Worm (Caenorhabditis elegans) whole organism, L2 larva: ENCODE results near the gene F58B4.5.

Source experiments
- C34F6.9 ChIP-seq: fragments of 150-350 bp; optimal IDR thresholded peaks from 2 replicates; lab custom pipeline; 2014; ENCODE audit warnings: missing biosample characterization, missing genetic modification characterization
- F13H6.1 ChIP-seq: sonication (generic microtip); optimal IDR thresholded peaks from 2 replicates; lab custom pipeline; 2016; ENCODE audit warnings: missing genetic modification characterization, missing compliant biosample characterization
- R02D3.7 ChIP-seq: fragments of 150-350 bp; optimal IDR thresholded peaks from 2 replicates; lab custom pipeline; 2014; ENCODE audit warnings: missing biosample characterization, missing genetic modification characterization
- Y55F3AM.14 ChIP-seq: fragments of 200-800 bp; sonication (Bioruptor generic); optimal IDR thresholded peaks from 2 replicates; lab custom pipeline; 2018; ENCODE audit warnings: mild to moderate bottlenecking, missing genetic modification characterization, missing compliant biosample characterization
- ZK546.5 ChIP-seq: sonication (generic microtip); optimal IDR thresholded peaks from 2 replicates; lab custom pipeline; 2017; ENCODE audit warnings: missing biosample characterization, missing genetic modification characterization
- alr-1 ChIP-seq: fragments of 150-350 bp; optimal IDR thresholded peaks from 2 replicates; lab custom pipeline; 2014; ENCODE audit warnings: missing biosample characterization, missing genetic modification characterization
- aly-2 ChIP-seq: fragments of 150-350 bp; optimal IDR thresholded peaks from 2 replicates; lab custom pipeline; 2014; ENCODE audit warnings: missing biosample characterization, missing genetic modification characterization
- ama-1 ChIP-seq: fragments of 150-350 bp; optimal IDR thresholded peaks from 2 replicates; lab custom pipeline; 2018; ENCODE audit warnings: inconsistent platforms
- blmp-1 ChIP-seq: sonication (generic microtip); optimal IDR thresholded peaks from 2 replicates; lab custom pipeline; 2017; ENCODE audit warnings: missing genetic modification characterization, mild to moderate bottlenecking, missing compliant biosample characterization, antibody characterized with exemption, moderate library complexity; ENCODE audit not compliant: insufficient read depth
- ceh-16 ChIP-seq: fragments of 150-350 bp; optimal IDR thresholded peaks from 2 replicates; lab custom pipeline; 2014; ENCODE audit warnings: missing biosample characterization, missing genetic modification characterization
- ceh-82 ChIP-seq: fragments of 150-350 bp; optimal IDR thresholded peaks from 2 replicates; lab custom pipeline; 2014; ENCODE audit warnings: missing biosample characterization, missing genetic modification characterization
- crh-2 ChIP-seq: sonication (generic microtip); optimal IDR thresholded peaks from 2 replicates; lab custom pipeline; 2017; ENCODE audit warnings: missing biosample characterization, missing genetic modification characterization
- dmd-4 ChIP-seq: sonication (generic microtip); optimal IDR thresholded peaks from 2 replicates; lab custom pipeline; 2017; ENCODE audit warnings: missing biosample characterization, missing genetic modification characterization
- egl-27 ChIP-seq: sonication (generic microtip); optimal IDR thresholded peaks from 3 replicates; lab custom pipeline; 2017; ENCODE audit warnings: missing biosample characterization, missing genetic modification reagents, missing genetic modification characterization
- elt-1 ChIP-seq: fragments of 150-350 bp; optimal IDR thresholded peaks from 2 replicates; lab custom pipeline; 2014; ENCODE audit warnings: missing biosample characterization, missing genetic modification characterization
- fos-1 ChIP-seq: fragments of 150-350 bp; optimal IDR thresholded peaks from 2 replicates; lab custom pipeline; 2014; ENCODE audit warnings: missing biosample characterization, missing genetic modification characterization
- lin-11 ChIP-seq: fragments of 150-350 bp; sonication (generic microtip); optimal IDR thresholded peaks from 2 replicates; lab custom pipeline; 2014; ENCODE audit warnings: missing biosample characterization, missing genetic modification characterization, inconsistent platforms, mixed read lengths
- lin-13 ChIP-seq: fragments of 150-350 bp; optimal IDR thresholded peaks from 2 replicates; lab custom pipeline; 2014; ENCODE audit warnings: missing biosample characterization, missing genetic modification reagents, missing genetic modification characterization
- lin-39 ChIP-seq: fragments of 150-350 bp; optimal IDR thresholded peaks from 2 replicates; lab custom pipeline; 2014; ENCODE audit warnings: missing biosample characterization, missing genetic modification reagents, missing genetic modification characterization
- lsy-2 ChIP-seq, 2 experiments: fragments of 150-350 bp in 1 of 2; sonication (generic microtip) in 1 of 2; optimal IDR thresholded peaks; 2 replicates each; lab custom pipeline; 2014 to 2017; ENCODE audit warnings: missing biosample characterization in 2 of 2, missing genetic modification characterization in 2 of 2
- mab-5 ChIP-seq: fragments of 150-350 bp; optimal IDR thresholded peaks from 2 replicates; lab custom pipeline; 2014; ENCODE audit warnings: missing biosample characterization, missing genetic modification characterization
- mbf-1 ChIP-seq: sonication (generic microtip); optimal IDR thresholded peaks from 2 replicates; lab custom pipeline; 2017; ENCODE audit warnings: missing biosample characterization, missing genetic modification characterization
- nhr-10 ChIP-seq: sonication (generic microtip); optimal IDR thresholded peaks from 2 replicates; lab custom pipeline; 2017; ENCODE audit warnings: missing biosample characterization, missing genetic modification characterization
- nhr-11 ChIP-seq: fragments of 150-350 bp; optimal IDR thresholded peaks from 2 replicates; lab custom pipeline; 2014; ENCODE audit warnings: missing biosample characterization, missing genetic modification characterization
- nhr-12 ChIP-seq: fragments of 150-350 bp; optimal IDR thresholded peaks from 2 replicates; lab custom pipeline; 2014; ENCODE audit warnings: missing biosample characterization, missing genetic modification characterization
- nhr-129 ChIP-seq: fragments of 150-350 bp; optimal IDR thresholded peaks from 2 replicates; lab custom pipeline; 2014; ENCODE audit warnings: missing biosample characterization, missing genetic modification characterization
- nhr-21 ChIP-seq: fragments of 150-350 bp; optimal IDR thresholded peaks from 2 replicates; lab custom pipeline; 2014; ENCODE audit warnings: missing biosample characterization, missing genetic modification characterization
- nhr-23 ChIP-seq: fragments of 150-350 bp; optimal IDR thresholded peaks from 2 replicates; lab custom pipeline; 2014; ENCODE audit warnings: missing biosample characterization, missing genetic modification reagents, missing genetic modification characterization
- nhr-237 ChIP-seq: fragments of 150-350 bp; optimal IDR thresholded peaks from 2 replicates; lab custom pipeline; 2014; ENCODE audit warnings: missing biosample characterization, missing genetic modification characterization
- nhr-6 ChIP-seq: fragments of 150-350 bp; optimal IDR thresholded peaks from 2 replicates; lab custom pipeline; 2014; ENCODE audit warnings: missing biosample characterization, missing genetic modification characterization
- sem-4 ChIP-seq: fragments of 150-350 bp; optimal IDR thresholded peaks from 2 replicates; lab custom pipeline; 2014; ENCODE audit warnings: missing biosample characterization, missing genetic modification reagents, missing genetic modification characterization
- sma-9 ChIP-seq, 2 experiments: fragments of 150-350 bp in 1 of 2; sonication (generic microtip) in 1 of 2; optimal IDR thresholded peaks; 2 replicates each; lab custom pipeline; 2014 to 2016; ENCODE audit warnings: missing genetic modification characterization in 2 of 2, mild to moderate bottlenecking in 1 of 2, missing biosample characterization in 1 of 2, missing compliant biosample characterization in 1 of 2, missing genetic modification reagents in 1 of 2, moderate library complexity in 1 of 2
- unc-39 ChIP-seq: fragments of 150-350 bp; optimal IDR thresholded peaks from 2 replicates; lab custom pipeline; 2014; ENCODE audit warnings: missing biosample characterization, missing genetic modification characterization
- unc-62 ChIP-seq: fragments of 150-350 bp; optimal IDR thresholded peaks from 2 replicates; lab custom pipeline; 2014; ENCODE audit warnings: missing biosample characterization, missing genetic modification reagents, missing genetic modification characterization
- ztf-1 ChIP-seq: fragments of 200-800 bp; sonication (Bioruptor generic); conservative IDR thresholded peaks from 2 replicates; pipeline ENCODE4 v1.3.6; 2022; ENCODE audit warnings: missing genetic modification characterization, missing compliant biosample characterization

F58B4.5 gene

ce11 chrV:10954334-10954733 is 21.8 kb downstream of the F58B4.5 start, which contains the start of gene clec-221:
clec-221 (minus strand) TSS chrV:10954434.
- TF ChIP-seq nhr-6 (tag; lab: Kevin White, UChicago) (no peak), ama-1 (lab: Kevin White, UChicago) (no peak), Y55F3AM.14 (GFP tag; lab: Kevin White, UChicago) (no peak)
- TF ChIP-seq, all 48 proteins: peak for 0

- TF ChIP-seq fos-1 (tag; lab: Kevin White, UChicago) (peak; percentile 2), lin-11 (tag; lab: Kevin White, UChicago) (no peak)
Observed at ce11 chrV:10954832-10955231, 22.3 kb downstream of the F58B4.5 start, which contains the start of gene F17C11.6. F17C11.6 (plus strand) TSS chrV:10955121.

- TF ChIP-seq mab-5 (tag; lab: Kevin White, UChicago) (no peak), fos-1 (tag; lab: Kevin White, UChicago) (peak; percentile 14), ZK546.5 (tag; lab: Kevin White, UChicago) (no peak)
Observed at ce11 chrV:10955681-10956476, 23.4 kb downstream of the F58B4.5 start, which contains the start of gene F17C11.13. F17C11.13 (plus strand) TSS chrV:10955923.

ce11 chrV:10958322-10958900 is 25.9 kb downstream of the F58B4.5 start, which contains the start of gene pigt-1:
pigt-1 (minus strand) TSS chrV:10958821.
- TF ChIP-seq Y55F3AM.14 (GFP tag; lab: Kevin White, UChicago) (peak; percentile 17), ztf-1 (GFP tag; lab: Robert Waterston, UW) (no peak), ceh-16 (no peak), crh-2 (tag; lab: Kevin White, UChicago) (peak; percentile 10), nhr-10 (tag; lab: Kevin White, UChicago) (no peak), mbf-1 (no peak), unc-62 (no peak), aly-2 (tag; lab: Kevin White, UChicago) (no peak), nhr-23 (tag; lab: Kevin White, UChicago) (no peak), dmd-4 (tag; lab: Kevin White, UChicago) (no peak), C34F6.9 (no peak), nhr-12 (tag; lab: Kevin White, UChicago) (no peak), fos-1 (tag; lab: Kevin White, UChicago) (no peak), blmp-1 (tag; lab: Kevin White, UChicago) (no peak), lin-39 (no peak), elt-1 (tag; lab: Kevin White, UChicago) (no peak), nhr-6 (tag; lab: Kevin White, UChicago) (no peak), nhr-237 (no peak), egl-27 (tag; lab: Kevin White, UChicago) (no peak), nhr-21 (no peak), unc-39 (no peak), lsy-2 (tag; optimal IDR thresholded peaks at IDR 0.05; lab: Kevin White, UChicago) (peak in 1 of 2 experiments; percentile 29), alr-1 (tag; lab: Kevin White, UChicago) (no peak), sem-4 (tag; lab: Kevin White, UChicago) (no peak), nhr-11 (tag; lab: Kevin White, UChicago) (no peak), lin-13 (GFP tag; lab: Kevin White, UChicago) (peak; percentile 14), sma-9 (GFP tag; optimal IDR thresholded peaks at IDR 0.05; lab: Kevin White, UChicago) (peak; percentile 51), sma-9 (tag; optimal IDR thresholded peaks at IDR 0.05; lab: Kevin White, UChicago) (no peak), F13H6.1 (tag; lab: Kevin White, UChicago) (no peak), ceh-82 (tag; lab: Kevin White, UChicago) (no peak), R02D3.7 (no peak), nhr-129 (tag; lab: Kevin White, UChicago) (no peak)
- TF ChIP-seq, all 48 proteins: peak for 5
